Worm (Caenorhabditis elegans) whole organism, young adult: ENCODE data around the gene grl-11.

ENCODE experiments used
- F49E8.2 ChIP-seq: sonication (generic microtip); optimal IDR thresholded peaks from 3 replicates; lab custom pipeline; 2017; ENCODE audit warnings: missing genetic modification characterization, mild to moderate bottlenecking, missing compliant biosample characterization, antibody characterized with exemption, moderate library complexity; ENCODE audit not compliant: insufficient read depth
- Y56A3A.18 ChIP-seq: fragments of 200-800 bp; sonication (Bioruptor generic); IDR thresholded peaks from 2 replicates; pipeline ENCODE4 v1.3.6; 2022; ENCODE audit warnings: missing genetic modification reagents, missing genetic modification characterization, missing compliant biosample characterization
- Y95B8A.8 ChIP-seq: fragments of 200-800 bp; sonication (Bioruptor generic); IDR thresholded peaks from 2 replicates; pipeline ENCODE4 v1.3.6; 2022; ENCODE audit warnings: missing genetic modification reagents, missing genetic modification characterization, missing compliant biosample characterization
- ama-1 ChIP-seq, 3 experiments: fragments of 150-350 bp in 1 of 3; sonication (generic microtip) in 2 of 3; optimal IDR thresholded peaks; 2 replicates each; lab custom pipeline; 2014 to 2018; ENCODE audit warnings: missing biosample characterization in 2 of 3, missing genetic modification characterization in 2 of 3, missing genetic modification reagents in 2 of 3
- mel-28 ChIP-seq: sonication (generic microtip); optimal IDR thresholded peaks from 2 replicates; lab custom pipeline; 2016; ENCODE audit warnings: borderline replicate concordance, mild to moderate bottlenecking, missing genetic modification characterization, missing compliant biosample characterization
- sea-2 ChIP-seq: fragments of 200-800 bp; sonication (Bioruptor generic); IDR thresholded peaks from 2 replicates; pipeline ENCODE4 v1.3.6; 2022; ENCODE audit warnings: missing genetic modification characterization, missing compliant biosample characterization
- zim-3 ChIP-seq: sonication (generic microtip); optimal IDR thresholded peaks from 2 replicates; lab custom pipeline; 2017; ENCODE audit warnings: mild to moderate bottlenecking, missing genetic modification characterization, moderate library complexity, missing compliant biosample characterization

ce11 chrIII:9143911-9144310 is 25.7 kb upstream of the grl-11 start, which contains the start of gene ZK512.11:
- TF ChIP-seq F49E8.2 (tag; lab: Kevin White, UChicago) (no peak), Y95B8A.8 (GFP tag; lab: Robert Waterston, UW) (no peak), mel-28 (tag; lab: Kevin White, UChicago) (no peak), Y56A3A.18 (GFP tag; lab: Robert Waterston, UW) (no peak), ama-1 (optimal IDR thresholded peaks at IDR 0.05; lab: Kevin White, UChicago) (no peak), ama-1 (GFP tag; optimal IDR thresholded peaks at IDR 0.05; lab: Kevin White, UChicago) (no peak), sea-2 (GFP tag; lab: Robert Waterston, UW) (no peak), zim-3 (tag; lab: Kevin White, UChicago) (no peak)
